Worm (Caenorhabditis elegans) whole organism, L2 larva: ENCODE data around the gene K08D8.11.

Experiments
- F13H6.1 ChIP-seq: sonication (generic microtip); optimal IDR thresholded peaks from 2 replicates; lab custom pipeline; 2016; ENCODE audit warnings: missing genetic modification characterization, missing compliant biosample characterization
- R02D3.7 ChIP-seq: fragments of 150-350 bp; optimal IDR thresholded peaks from 2 replicates; lab custom pipeline; 2014; ENCODE audit warnings: missing biosample characterization, missing genetic modification characterization
- egl-27 ChIP-seq: sonication (generic microtip); optimal IDR thresholded peaks from 3 replicates; lab custom pipeline; 2017; ENCODE audit warnings: missing biosample characterization, missing genetic modification reagents, missing genetic modification characterization
- nhr-11 ChIP-seq: fragments of 150-350 bp; optimal IDR thresholded peaks from 2 replicates; lab custom pipeline; 2014; ENCODE audit warnings: missing biosample characterization, missing genetic modification characterization
- nhr-12 ChIP-seq: fragments of 150-350 bp; optimal IDR thresholded peaks from 2 replicates; lab custom pipeline; 2014; ENCODE audit warnings: missing biosample characterization, missing genetic modification characterization
- nhr-25 ChIP-seq: fragments of 150-350 bp; sonication (generic microtip); optimal IDR thresholded peaks from 3 replicates; lab custom pipeline; 2014; ENCODE audit warnings: missing biosample characterization, missing genetic modification characterization
- snpc-4 ChIP-seq: fragments of 150-350 bp; optimal IDR thresholded peaks from 2 replicates; lab custom pipeline; 2014; ENCODE audit warnings: missing biosample characterization, missing genetic modification characterization
- unc-62 ChIP-seq: fragments of 150-350 bp; optimal IDR thresholded peaks from 2 replicates; lab custom pipeline; 2014; ENCODE audit warnings: missing biosample characterization, missing genetic modification reagents, missing genetic modification characterization
- ztf-4 ChIP-seq: fragments of 150-350 bp; optimal IDR thresholded peaks from 2 replicates; lab custom pipeline; 2014; ENCODE audit warnings: missing biosample characterization, missing genetic modification characterization

DNA sequence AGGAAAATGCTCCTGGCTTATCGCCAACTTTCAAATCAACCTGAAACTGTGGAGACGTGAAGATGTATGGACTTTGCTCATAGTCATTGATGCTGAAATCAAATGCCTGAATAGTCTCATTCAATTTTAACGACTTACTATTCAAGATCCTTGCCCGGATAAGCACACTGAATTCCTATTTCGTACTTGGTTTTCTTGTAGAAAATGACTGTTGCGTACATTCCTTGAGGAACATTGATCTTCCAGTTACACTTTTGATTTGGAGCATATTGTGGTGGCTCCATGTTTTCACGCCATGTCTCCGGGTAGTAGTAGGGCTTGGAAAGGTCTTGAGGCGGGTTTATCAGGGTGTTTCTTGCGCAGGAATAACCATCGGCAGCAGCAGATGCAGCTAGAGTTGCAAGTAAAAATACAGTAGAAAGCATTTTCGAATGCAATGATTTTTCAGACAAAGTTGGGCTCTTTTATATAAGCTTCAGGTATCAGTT is 19.5 kb downstream of the K08D8.11 start, which contains the start of gene irg-6:
- TF ChIP-seq F13H6.1 (tag; lab: Kevin White, UChicago) (no peak), ztf-4 (tag; lab: Kevin White, UChicago) (no peak), nhr-25 (tag; lab: Kevin White, UChicago) (no peak), nhr-11 (no peak), snpc-4 (tag; lab: Kevin White, UChicago) (no peak), egl-27 (tag; lab: Kevin White, UChicago) (no peak), nhr-12 (no peak), unc-62 (GFP tag; lab: Kevin White, UChicago) (no peak), R02D3.7 (no peak)
